Worm (Caenorhabditis elegans) whole organism, late embryonic: ENCODE data around the gene F44E2.10.

Source experiments
- C08G9.2 ChIP-seq: sonication (generic microtip); optimal IDR thresholded peaks from 2 replicates; lab custom pipeline; 2016; ENCODE audit warnings: mild to moderate bottlenecking, missing genetic modification characterization, moderate library complexity, missing compliant biosample characterization
- C38D4.7 ChIP-seq: fragments of 200-800 bp; sonication (Bioruptor generic); optimal IDR thresholded peaks from 2 replicates; lab custom pipeline; 2018; ENCODE audit warnings: mild to moderate bottlenecking, missing genetic modification characterization, moderate library complexity, missing compliant biosample characterization
- K02D7.2 ChIP-seq: sonication (generic microtip); optimal IDR thresholded peaks from 2 replicates; lab custom pipeline; 2017; ENCODE audit warnings: mild to moderate bottlenecking, missing genetic modification characterization, missing compliant biosample characterization
- K09A11.1 ChIP-seq: sonication (generic microtip); optimal IDR thresholded peaks from 2 replicates; lab custom pipeline; 2017; ENCODE audit warnings: antibody characterized with exemption, mild to moderate bottlenecking, missing genetic modification characterization, missing compliant biosample characterization; ENCODE audit not compliant: insufficient read depth
- T23F11.4 ChIP-seq: fragments of 200-800 bp; sonication (Bioruptor generic); optimal IDR thresholded peaks from 2 replicates; lab custom pipeline; 2018; ENCODE audit warnings: mild to moderate bottlenecking, missing genetic modification characterization, missing compliant biosample characterization
- Y22D7AL.16 ChIP-seq: sonication (generic microtip); optimal IDR thresholded peaks from 2 replicates; lab custom pipeline; 2016; ENCODE audit warnings: missing genetic modification characterization, missing compliant biosample characterization
- ahr-1 ChIP-seq: sonication (generic microtip); optimal IDR thresholded peaks from 2 replicates; lab custom pipeline; 2016; ENCODE audit warnings: missing genetic modification characterization, missing compliant biosample characterization
- ama-1 ChIP-seq: fragments of 150-350 bp; optimal IDR thresholded peaks from 2 replicates; lab custom pipeline; 2014
- ceh-14 ChIP-seq: sonication (generic microtip); optimal IDR thresholded peaks from 2 replicates; lab custom pipeline; 2016; ENCODE audit warnings: missing genotype, missing genetic modification characterization, missing compliant biosample characterization
- ceh-2 ChIP-seq: sonication (generic microtip); optimal IDR thresholded peaks from 2 replicates; lab custom pipeline; 2016; ENCODE audit warnings: missing genotype, missing genetic modification characterization, missing compliant biosample characterization
- ceh-30 ChIP-seq: fragments of 150-350 bp; optimal IDR thresholded peaks from 2 replicates; lab custom pipeline; 2014; ENCODE audit warnings: missing biosample characterization, missing genetic modification characterization
- ceh-34 ChIP-seq: sonication (generic microtip); optimal IDR thresholded peaks from 2 replicates; lab custom pipeline; 2016; ENCODE audit warnings: mild to moderate bottlenecking, missing genetic modification characterization, missing compliant biosample characterization
- ceh-45 ChIP-seq: fragments of 200-800 bp; sonication (Bioruptor generic); IDR thresholded peaks from 2 replicates; pipeline ENCODE4 v1.3.6; 2022; ENCODE audit warnings: missing genetic modification reagents, missing genetic modification characterization, missing compliant biosample characterization
- ceh-48 ChIP-seq: sonication (generic microtip); optimal IDR thresholded peaks from 2 replicates; lab custom pipeline; 2016; ENCODE audit warnings: missing genetic modification characterization, inconsistent platforms, missing compliant biosample characterization
- ceh-6 ChIP-seq: fragments of 200-800 bp; sonication (Bioruptor generic); optimal IDR thresholded peaks from 2 replicates; lab custom pipeline; 2018; ENCODE audit warnings: mild to moderate bottlenecking, missing genetic modification characterization, missing compliant biosample characterization
- ceh-9 ChIP-seq: sonication (generic microtip); optimal IDR thresholded peaks from 2 replicates; lab custom pipeline; 2016; ENCODE audit warnings: mild to moderate bottlenecking, missing genetic modification characterization, inconsistent platforms, missing compliant biosample characterization
- dmd-4 ChIP-seq: sonication (generic microtip); optimal IDR thresholded peaks from 2 replicates; lab custom pipeline; 2016; ENCODE audit warnings: borderline replicate concordance, missing genetic modification characterization, missing compliant biosample characterization
- dve-1 ChIP-seq: sonication (generic microtip); optimal IDR thresholded peaks from 2 replicates; lab custom pipeline; 2017; ENCODE audit warnings: antibody characterized with exemption, mild to moderate bottlenecking, missing genetic modification characterization, missing compliant biosample characterization
- ets-4 ChIP-seq: sonication (generic microtip); optimal IDR thresholded peaks from 2 replicates; lab custom pipeline; 2016; ENCODE audit warnings: missing genetic modification characterization, missing compliant biosample characterization
- eyg-1 ChIP-seq: sonication (generic microtip); optimal IDR thresholded peaks from 2 replicates; lab custom pipeline; 2016; ENCODE audit warnings: missing genotype, missing genetic modification characterization, missing compliant biosample characterization
- fax-1 ChIP-seq: sonication (generic microtip); optimal IDR thresholded peaks from 2 replicates; lab custom pipeline; 2016; ENCODE audit warnings: missing genotype, missing genetic modification characterization, missing compliant biosample characterization
- gmeb-2 ChIP-seq: sonication (generic microtip); optimal IDR thresholded peaks from 2 replicates; lab custom pipeline; 2016; ENCODE audit warnings: missing genetic modification characterization, inconsistent platforms, missing compliant biosample characterization
- hlh-13 ChIP-seq: fragments of 200-800 bp; sonication (Bioruptor generic); optimal IDR thresholded peaks from 2 replicates; lab custom pipeline; 2018; ENCODE audit warnings: mild to moderate bottlenecking, missing genetic modification characterization, missing compliant biosample characterization
- hlh-30 ChIP-seq: sonication (generic microtip); optimal IDR thresholded peaks from 2 replicates; lab custom pipeline; 2017; ENCODE audit warnings: antibody characterized with exemption, missing genetic modification characterization, missing compliant biosample characterization; ENCODE audit not compliant: insufficient read depth
- hlh-6 ChIP-seq: sonication (generic microtip); optimal IDR thresholded peaks from 2 replicates; lab custom pipeline; 2016; ENCODE audit warnings: missing genotype, missing genetic modification characterization, missing compliant biosample characterization
- hlh-8 ChIP-seq: sonication (generic microtip); optimal IDR thresholded peaks from 2 replicates; lab custom pipeline; 2016; ENCODE audit warnings: missing genotype, missing genetic modification characterization, missing compliant biosample characterization
- lim-6 ChIP-seq: sonication (generic microtip); optimal IDR thresholded peaks from 2 replicates; lab custom pipeline; 2016; ENCODE audit warnings: missing genetic modification characterization, missing compliant biosample characterization
- lin-11 ChIP-seq: fragments of 200-800 bp; sonication (Bioruptor generic); optimal IDR thresholded peaks from 2 replicates; lab custom pipeline; 2018; ENCODE audit warnings: mild to moderate bottlenecking, missing genetic modification characterization, missing compliant biosample characterization
- madf-2 ChIP-seq: sonication (generic microtip); optimal IDR thresholded peaks from 2 replicates; lab custom pipeline; 2017; ENCODE audit warnings: missing genetic modification characterization, missing compliant biosample characterization
- mec-3 ChIP-seq: sonication (generic microtip); optimal IDR thresholded peaks from 2 replicates; lab custom pipeline; 2016; ENCODE audit warnings: borderline replicate concordance, missing genetic modification characterization, missing compliant biosample characterization
- nhr-11 ChIP-seq: fragments of 150-350 bp; optimal IDR thresholded peaks from 2 replicates; lab custom pipeline; 2014; ENCODE audit warnings: missing biosample characterization, missing genetic modification characterization
- nhr-232 ChIP-seq: sonication (generic microtip); optimal IDR thresholded peaks from 2 replicates; lab custom pipeline; 2016; ENCODE audit warnings: missing genetic modification characterization, missing compliant biosample characterization
- npax-4 ChIP-seq: sonication (generic microtip); optimal IDR thresholded peaks from 2 replicates; lab custom pipeline; 2016; ENCODE audit warnings: missing genetic modification characterization, missing compliant biosample characterization
- odd-2 ChIP-seq: sonication (generic microtip); optimal IDR thresholded peaks from 2 replicates; lab custom pipeline; 2017; ENCODE audit warnings: antibody characterized with exemption, mild to moderate bottlenecking, missing genetic modification characterization, missing compliant biosample characterization
- pag-3 ChIP-seq: sonication (generic microtip); optimal IDR thresholded peaks from 2 replicates; lab custom pipeline; 2016; ENCODE audit warnings: missing compliant biosample characterization, missing genetic modification characterization, borderline replicate concordance
- pha-4 ChIP-seq: fragments of 150-350 bp; optimal IDR thresholded peaks from 2 replicates; lab custom pipeline; 2018; ENCODE audit warnings: missing biosample characterization, missing genetic modification reagents, missing genetic modification characterization
- pros-1 ChIP-seq: fragments of 150-350 bp; optimal IDR thresholded peaks from 2 replicates; lab custom pipeline; 2014; ENCODE audit warnings: missing biosample characterization, missing genetic modification reagents, missing genetic modification characterization
- ref-2 ChIP-seq: sonication (generic microtip); optimal IDR thresholded peaks from 2 replicates; lab custom pipeline; 2016; ENCODE audit warnings: missing genetic modification characterization, missing compliant biosample characterization
- rnt-1 ChIP-seq: sonication (generic microtip); optimal IDR thresholded peaks from 2 replicates; lab custom pipeline; 2016; ENCODE audit warnings: missing genetic modification characterization, missing compliant biosample characterization
- sdc-2 ChIP-seq: sonication (generic microtip); optimal IDR thresholded peaks from 2 replicates; lab custom pipeline; 2016; ENCODE audit warnings: missing genotype, missing genetic modification characterization, missing compliant biosample characterization
- sox-2 ChIP-seq: fragments of 200-800 bp; sonication (Bioruptor generic); IDR thresholded peaks from 2 replicates; pipeline ENCODE4 v1.3.6; 2022; ENCODE audit warnings: missing genetic modification reagents, missing genetic modification characterization, missing compliant biosample characterization
- syd-9 ChIP-seq: sonication (generic microtip); optimal IDR thresholded peaks from 2 replicates; lab custom pipeline; 2016; ENCODE audit warnings: mild to moderate bottlenecking, missing genetic modification characterization, moderate library complexity, missing compliant biosample characterization
- tbx-2 ChIP-seq: sonication (generic microtip); optimal IDR thresholded peaks from 2 replicates; lab custom pipeline; 2016; ENCODE audit warnings: missing genetic modification characterization, missing compliant biosample characterization
- tbx-7 ChIP-seq: sonication (generic microtip); optimal IDR thresholded peaks from 2 replicates; lab custom pipeline; 2016; ENCODE audit warnings: missing genotype, missing genetic modification characterization, missing compliant biosample characterization
- ttx-3 ChIP-seq: sonication (generic microtip); optimal IDR thresholded peaks from 2 replicates; lab custom pipeline; 2016; ENCODE audit warnings: missing genetic modification reagents, missing genetic modification characterization, missing compliant biosample characterization
- unc-3 ChIP-seq, 2 experiments: fragments of 200-800 bp in 1 of 2; sonication (Bioruptor generic) in 1 of 2; sonication (generic microtip) in 1 of 2; conservative IDR thresholded peaks in 1 of 2; optimal IDR thresholded peaks in 1 of 2; 2 replicates each; pipeline versions ENCODE4 v1.3.6 to Lab custom; 2016 to 2022; ENCODE audit warnings: missing compliant biosample characterization in 2 of 2, missing genetic modification characterization in 2 of 2, missing genetic modification reagents in 1 of 2
- unc-42 ChIP-seq: sonication (generic microtip); optimal IDR thresholded peaks from 2 replicates; lab custom pipeline; 2016; ENCODE audit warnings: missing genotype, missing genetic modification characterization, missing compliant biosample characterization
- unc-55 ChIP-seq: sonication (generic microtip); optimal IDR thresholded peaks from 2 replicates; lab custom pipeline; 2017; ENCODE audit warnings: missing biosample characterization, missing genetic modification reagents, missing genetic modification characterization
- unc-86 ChIP-seq: sonication (generic microtip); optimal IDR thresholded peaks from 2 replicates; lab custom pipeline; 2016; ENCODE audit warnings: missing genetic modification characterization, missing compliant biosample characterization

Gene F44E2.10

ce11 chrIII:8873990-8874668 is 43.2 kb upstream of the F44E2.10 start (continued):
- TF ChIP-seq unc-86 (tag; lab: Kevin White, UChicago): no peak
- TF ChIP-seq ets-4 (tag; lab: Kevin White, UChicago): no peak
- no peak for TF ChIP-seq ahr-1 (tag; lab: Kevin White, UChicago)
- no peak for TF ChIP-seq lim-6 (tag; lab: Kevin White, UChicago)
- TF ChIP-seq gmeb-2 (tag; lab: Kevin White, UChicago): no peak
- no peak for TF ChIP-seq C38D4.7 (GFP tag; lab: Kevin White, UChicago)
- TF ChIP-seq ttx-3 (tag; lab: Kevin White, UChicago): no peak
- TF ChIP-seq pros-1 (tag; lab: Kevin White, UChicago): peak; percentile 85
- TF ChIP-seq ceh-9: no peak
- no peak for TF ChIP-seq nhr-11 (tag; lab: Kevin White, UChicago)
- TF ChIP-seq sdc-2: peak; percentile 70
- TF ChIP-seq mec-3 (tag; lab: Kevin White, UChicago): no peak
- TF ChIP-seq ama-1 (lab: Kevin White, UChicago): peak; percentile 70
- peak; percentile 86 for TF ChIP-seq syd-9 (tag; lab: Kevin White, UChicago)
- TF ChIP-seq ceh-2 (tag; lab: Kevin White, UChicago): peak; percentile 20
- no peak for TF ChIP-seq pha-4
- TF ChIP-seq hlh-6 (tag; lab: Kevin White, UChicago): peak; percentile 11
- TF ChIP-seq ceh-45: no peak
- TF ChIP-seq ceh-6: peak; percentile 28
- TF ChIP-seq ceh-34 (tag; lab: Kevin White, UChicago): peak; percentile 80
- TF ChIP-seq nhr-232 (tag; lab: Kevin White, UChicago): peak; percentile 7
- TF ChIP-seq pag-3 (tag; lab: Kevin White, UChicago): no peak
- TF ChIP-seq T23F11.4 (GFP tag; lab: Kevin White, UChicago): peak; percentile 63
- no peak for TF ChIP-seq eyg-1 (tag; lab: Kevin White, UChicago)
- no peak for TF ChIP-seq hlh-13 (GFP tag; lab: Kevin White, UChicago)
- TF ChIP-seq tbx-7 (tag; lab: Kevin White, UChicago): peak; percentile 6
- TF ChIP-seq unc-42 (tag; lab: Kevin White, UChicago): peak; percentile 83
- no peak for TF ChIP-seq ceh-48 (tag; lab: Kevin White, UChicago)
- peak; percentile 70 for TF ChIP-seq hlh-30 (tag; lab: Kevin White, UChicago)
- TF ChIP-seq C08G9.2 (tag; lab: Kevin White, UChicago): peak; percentile 75
- TF ChIP-seq unc-55 (GFP tag; lab: Kevin White, UChicago): peak; percentile 89
- no peak for TF ChIP-seq K09A11.1 (tag; lab: Kevin White, UChicago)
- no peak for TF ChIP-seq K02D7.2 (tag; lab: Kevin White, UChicago)
- peak; percentile 86 for TF ChIP-seq rnt-1 (tag; lab: Kevin White, UChicago)
- no peak for TF ChIP-seq ceh-30 (tag; lab: Kevin White, UChicago)
- TF ChIP-seq dmd-4 (tag; lab: Kevin White, UChicago): no peak
- TF ChIP-seq dve-1: no peak
- no peak for TF ChIP-seq fax-1 (tag; lab: Kevin White, UChicago)
- TF ChIP-seq, all 69 proteins: peak for 30

ce11 chrIII:8873045-8873457 is 42.1 kb upstream of the F44E2.10 start:
- no peak for TF ChIP-seq K02D7.2 (tag; lab: Kevin White, UChicago)
- no peak for TF ChIP-seq npax-4
- no peak for TF ChIP-seq ceh-14 (tag; lab: Kevin White, UChicago)
- peak; percentile 2 for TF ChIP-seq ref-2 (tag; lab: Kevin White, UChicago)
- TF ChIP-seq tbx-2 (tag; lab: Kevin White, UChicago): no peak
- peak; percentile 43 for TF ChIP-seq eyg-1 (tag; lab: Kevin White, UChicago)
- no peak for TF ChIP-seq Y22D7AL.16 (tag; lab: Kevin White, UChicago)
- TF ChIP-seq ceh-45: no peak
- TF ChIP-seq hlh-8 (tag; lab: Kevin White, UChicago): no peak
- TF ChIP-seq fax-1 (tag; lab: Kevin White, UChicago): no peak
- no peak for TF ChIP-seq nhr-11 (tag; lab: Kevin White, UChicago)
- no peak for TF ChIP-seq odd-2 (tag; lab: Kevin White, UChicago)
- TF ChIP-seq ama-1 (lab: Kevin White, UChicago): no peak
- peak; percentile 57 for TF ChIP-seq ceh-48 (tag; lab: Kevin White, UChicago)
- TF ChIP-seq sox-2 (GFP tag; lab: Robert Waterston, UW): no peak
- TF ChIP-seq T23F11.4 (GFP tag; lab: Kevin White, UChicago): no peak
- no peak for TF ChIP-seq ceh-34 (tag; lab: Kevin White, UChicago)
- TF ChIP-seq unc-3 (GFP tag; conservative IDR thresholded peaks at IDR 0.05; lab: Robert Waterston, UW): no peak
- peak; percentile 47 for TF ChIP-seq unc-3 (tag; optimal IDR thresholded peaks at IDR 0.05; lab: Kevin White, UChicago)
- TF ChIP-seq mec-3 (tag; lab: Kevin White, UChicago): no peak
- TF ChIP-seq C38D4.7 (GFP tag; lab: Kevin White, UChicago): no peak
- TF ChIP-seq lin-11 (tag; lab: Kevin White, UChicago): no peak
- no peak for TF ChIP-seq madf-2 (tag; lab: Kevin White, UChicago)
